Worm (Caenorhabditis elegans): ENCODE data around the gene K12H6.9.

K12H6.9 gene

ce11 chrII:2871816-2872215 is 47.6 kb downstream of the K12H6.9 start, which contains the start of gene Y110A2AL.10:
Y110A2AL.10 (minus strand) TSS chrII:2871916.
- TF ChIP-seq egl-5 (tag; optimal IDR thresholded peaks at IDR 0.05) (no peak), fos-1 (tag; optimal IDR thresholded peaks at IDR 0.05) (no peak), elt-2 (tag; optimal IDR thresholded peaks at IDR 0.05) (no peak), nhr-11 (tag; optimal IDR thresholded peaks at IDR 0.05) (no peak), jun-1 (tag; optimal IDR thresholded peaks at IDR 0.05) (no peak), nhr-77 (tag; optimal IDR thresholded peaks at IDR 0.05) (no peak), aly-2 (tag; optimal IDR thresholded peaks at IDR 0.05) (no peak), lsy-12 (tag; optimal IDR thresholded peaks at IDR 0.05) (no peak), eor-1 (tag; optimal IDR thresholded peaks at IDR 0.05) (no peak)

Measured in whole organism, L3 larva.